Fruit fly (Drosophila melanogaster): ENCODE results near the gene jvl.

jvl gene

dm6 chr3R:14742928-14743327, 1.5 kb downstream of the jvl start (continued):
- TF ChIP-seq seq (GFP tag; IDR thresholded peaks at IDR 0.05) (0 out of 2 replicates have a peak, but pooled peaks have one; percentile 11), Hr78 (GFP tag; optimal IDR thresholded peaks at IDR 0.05) (peak in 1 of 2 experiments; percentile 21), CG2199 (GFP tag; IDR thresholded peaks at IDR 0.05) (peak; percentile 47; the same call in 1 of the 3 replicates), CG7987 (GFP tag; optimal IDR thresholded peaks at IDR 0.05) (no peak), CG9215 (GFP tag; IDR thresholded peaks at IDR 0.05) (no peak), lmd (GFP tag; IDR thresholded peaks at IDR 0.05) (peak; percentile 68), Optix (GFP tag; IDR thresholded peaks at IDR 0.05) (peak; percentile 50; the same call in 1 of the 3 replicates), chn (GFP tag; optimal IDR thresholded peaks at IDR 0.05) (no peak), H15 (GFP tag; IDR thresholded peaks at IDR 0.05) (peak; percentile 65; the same call in 2 of the 3 replicates), CG1602 (GFP tag; optimal IDR thresholded peaks at IDR 0.05) (peak; percentile 29), emc (GFP tag; optimal IDR thresholded peaks at IDR 0.05) (no peak), CG43689 (GFP tag; IDR thresholded peaks at IDR 0.05) (no peak), ro (GFP tag; IDR thresholded peaks at IDR 0.05) (0 out of 2 replicates have a peak, but pooled peaks have one; percentile 21), Atf3 (GFP tag; optimal IDR thresholded peaks at IDR 0.05) (no peak), Hey (tag; optimal IDR thresholded peaks at IDR 0.05) (no peak), Hmx (GFP tag; optimal IDR thresholded peaks at IDR 0.05) (no peak), CG3726 (GFP tag; IDR thresholded peaks at IDR 0.05) (0 out of 3 replicates have a peak, but pooled peaks have one; percentile 51), NfI (GFP tag; optimal IDR thresholded peaks at IDR 0.05) (peak; percentile 8), B-H1 (GFP tag; IDR thresholded peaks at IDR 0.05) (peak; percentile 30; the same call in 1 of the 3 replicates), ssp (GFP tag; IDR thresholded peaks at IDR 0.05) (peak; percentile 48), CG17568 (GFP tag; optimal IDR thresholded peaks at IDR 0.05) (peak; percentile 34), CG12236 (GFP tag; optimal IDR thresholded peaks at IDR 0.05) (no peak), scrt (GFP tag; optimal IDR thresholded peaks at IDR 0.05) (no peak), chinmo (GFP tag; IDR thresholded peaks at IDR 0.05; ENCODE audit: partially characterized antibody) (no peak), CG17912 (GFP tag; optimal IDR thresholded peaks at IDR 0.05) (no peak), CG17385 (GFP tag; optimal IDR thresholded peaks at IDR 0.05) (peak; percentile 47), CG2202 (tag; optimal IDR thresholded peaks at IDR 0.05) (peak; percentile 13), Hand (GFP tag; optimal IDR thresholded peaks at IDR 0.05) (no peak), pnt (GFP tag; optimal IDR thresholded peaks at IDR 0.05) (peak; percentile 30), Aef1 (GFP tag; IDR thresholded peaks at IDR 0.05) (peak; percentile 53; the same call in 1 of the 3 replicates), CG1529 (GFP tag; optimal IDR thresholded peaks at IDR 0.05) (peak; percentile 39), CG7786 (GFP tag; optimal IDR thresholded peaks at IDR 0.05) (no peak), dmrt99B (tag; optimal IDR thresholded peaks at IDR 0.05) (peak; percentile 67), tgo (GFP tag; IDR thresholded peaks at IDR 0.05) (peak; percentile 51; the same call in 2 of the 3 replicates), CG15696 (tag; optimal IDR thresholded peaks at IDR 0.05) (peak; percentile 16), jumu (GFP tag; optimal IDR thresholded peaks at IDR 0.05) (no peak), CG5180 (GFP tag; optimal IDR thresholded peaks at IDR 0.05) (no peak), gcm (GFP tag; optimal IDR thresholded peaks at IDR 0.05) (peak; percentile 34), Six4 (GFP tag; optimal IDR thresholded peaks at IDR 0.05) (peak; percentile 35), CG9437 (GFP tag; optimal IDR thresholded peaks at IDR 0.05) (peak; percentile 28), Chrac-16 (GFP tag; optimal IDR thresholded peaks at IDR 0.05) (peak; percentile 31), ind (GFP tag; optimal IDR thresholded peaks at IDR 0.05) (peak; percentile 29), D (optimal IDR thresholded peaks at IDR 0.05) (no peak), D (GFP tag; optimal IDR thresholded peaks at IDR 0.05) (peak; percentile 47), CG4424 (GFP tag; optimal IDR thresholded peaks at IDR 0.05) (peak; percentile 31), CrebB (tag; optimal IDR thresholded peaks at IDR 0.05) (no peak), danr (GFP tag; IDR thresholded peaks at IDR 0.05) (no peak), kay (GFP tag; optimal IDR thresholded peaks at IDR 0.05) (no peak), CG11247 (GFP tag; IDR thresholded peaks at IDR 0.05) (peak; percentile 20; the same call in 1 of the 2 replicates), Fer1 (GFP tag; optimal IDR thresholded peaks at IDR 0.05) (no peak), Meics (GFP tag; optimal IDR thresholded peaks at IDR 0.05) (peak; percentile 3)

Measured in whole organism, embryonic.